Fruit fly (Drosophila melanogaster): ENCODE data around the gene Akr1B.
A peak's percentile ranks its signal among the peaks of the same experiment; 100 is the strongest.

Akr1B gene

dm6 chr3L:11579919-11580318 is 44.3 kb downstream of the Akr1B start, which contains the start of gene CG43390 (continued):
- TF ChIP-seq grau (tag; optimal IDR thresholded peaks at IDR 0.05): peak; percentile 58
- TF ChIP-seq CG18764 (GFP tag; optimal IDR thresholded peaks at IDR 0.05): no peak
- no peak for TF ChIP-seq ttk (GFP tag; IDR thresholded peaks at IDR 0.05)
- no peak for TF ChIP-seq ac (GFP tag; optimal IDR thresholded peaks at IDR 0.05)
- no peak for TF ChIP-seq Dref (GFP tag; IDR thresholded peaks at IDR 0.05)
- no peak for TF ChIP-seq sens-2 (GFP tag; IDR thresholded peaks at IDR 0.05)
- TF ChIP-seq HmgD (GFP tag; optimal IDR thresholded peaks at IDR 0.05): no peak
- TF ChIP-seq CG6272 (GFP tag; IDR thresholded peaks at IDR 0.05): no peak
- TF ChIP-seq CrebB (tag; optimal IDR thresholded peaks at IDR 0.05): peak; percentile 73
- no peak for TF ChIP-seq Trl (optimal IDR thresholded peaks at IDR 0.05)
- TF ChIP-seq Trl (GFP tag; optimal IDR thresholded peaks at IDR 0.05): no peak
- no peak for TF ChIP-seq CG6654 (GFP tag; optimal IDR thresholded peaks at IDR 0.05)
- TF ChIP-seq CTCF (GFP tag; optimal IDR thresholded peaks at IDR 0.05): no peak
- TF ChIP-seq CG18619 (GFP tag; optimal IDR thresholded peaks at IDR 0.05): peak; percentile 50
- TF ChIP-seq CG4282 (GFP tag; optimal IDR thresholded peaks at IDR 0.05): no peak
- no peak for TF ChIP-seq Dip2 (GFP tag; IDR thresholded peaks at IDR 0.05)
- TF ChIP-seq zfh2 (GFP tag; optimal IDR thresholded peaks at IDR 0.05): no peak
- no peak for TF ChIP-seq phol (tag; optimal IDR thresholded peaks at IDR 0.05)
- peak; percentile 41 for TF ChIP-seq CG1603 (tag; optimal IDR thresholded peaks at IDR 0.05)
- peak; percentile 68; the same call in 1 of the 2 replicates for TF ChIP-seq sob (GFP tag; IDR thresholded peaks at IDR 0.05)
- TF ChIP-seq CG2875 (GFP tag; optimal IDR thresholded peaks at IDR 0.05): peak; percentile 7
- TF ChIP-seq stwl (tag; optimal IDR thresholded peaks at IDR 0.05): no peak
- peak; percentile 6 for TF ChIP-seq CG6813 (GFP tag; optimal IDR thresholded peaks at IDR 0.05)
- TF ChIP-seq hbn (GFP tag; IDR thresholded peaks at IDR 0.05; ENCODE audit: partially characterized antibody): no peak
- TF ChIP-seq CG32532 (GFP tag; IDR thresholded peaks at IDR 0.05): no peak
- TF ChIP-seq CG7357 (GFP tag; IDR thresholded peaks at IDR 0.05): no peak
- TF ChIP-seq slou (GFP tag; optimal IDR thresholded peaks at IDR 0.05): peak; percentile 4
- no peak for TF ChIP-seq Dbx (GFP tag; IDR thresholded peaks at IDR 0.05)
- TF ChIP-seq wek (GFP tag; optimal IDR thresholded peaks at IDR 0.05): peak; percentile 48
- peak; percentile 7 for TF ChIP-seq CG6683 (GFP tag; optimal IDR thresholded peaks at IDR 0.05)
- TF ChIP-seq Ets65A (GFP tag): no peak
- no peak for TF ChIP-seq CG30020 (tag; optimal IDR thresholded peaks at IDR 0.05)
- TF ChIP-seq Camta (GFP tag; optimal IDR thresholded peaks at IDR 0.05): peak; percentile 7
- no peak for TF ChIP-seq Hr51 (GFP tag; optimal IDR thresholded peaks at IDR 0.05)
- TF ChIP-seq prd (optimal IDR thresholded peaks at IDR 0.05): no peak
- TF ChIP-seq prd (GFP tag; IDR thresholded peaks at IDR 0.05): no peak
- peak; percentile 63; the same call in 1 of the 2 replicates for TF ChIP-seq CG14014 (GFP tag; IDR thresholded peaks at IDR 0.05)
- TF ChIP-seq HHEX (GFP tag; optimal IDR thresholded peaks at IDR 0.05): peak; percentile 28
- TF ChIP-seq CG11456 (GFP tag; IDR thresholded peaks at IDR 0.05): no peak
- TF ChIP-seq CG11504 (tag; optimal IDR thresholded peaks at IDR 0.05): no peak
- TF ChIP-seq CG31388 (GFP tag; optimal IDR thresholded peaks at IDR 0.05): no peak
- no peak for TF ChIP-seq TFAM (GFP tag; optimal IDR thresholded peaks at IDR 0.05)
- no peak for TF ChIP-seq stc (GFP tag; IDR thresholded peaks at IDR 0.05)
- peak; percentile 39 for TF ChIP-seq CoRest (tag; optimal IDR thresholded peaks at IDR 0.05)
- TF ChIP-seq CG14860 (GFP tag; IDR thresholded peaks at IDR 0.05; ENCODE audit: partially characterized antibody): no peak
- no peak for TF ChIP-seq GATAe (GFP tag; conservative IDR thresholded peaks at IDR 0.05)
- no peak for TF ChIP-seq sna (GFP tag; IDR thresholded peaks at IDR 0.05; ENCODE audit: partially characterized antibody)
- no peak for TF ChIP-seq aop (GFP tag; IDR thresholded peaks at IDR 0.05)
- TF ChIP-seq Fer2 (tag; optimal IDR thresholded peaks at IDR 0.05): no peak
- peak; percentile 59 for TF ChIP-seq gro (GFP tag; optimal IDR thresholded peaks at IDR 0.05)
- no peak for TF ChIP-seq CG10366 (GFP tag; IDR thresholded peaks at IDR 0.05)
- no peak for TF ChIP-seq wor (GFP tag; IDR thresholded peaks at IDR 0.05)
- TF ChIP-seq CG9876 (GFP tag; optimal IDR thresholded peaks at IDR 0.05): no peak

All from whole organism, embryonic.